Worm (Caenorhabditis elegans): Measurements from ENCODE around the gene clec-255.

The clec-255 gene

DNA sequence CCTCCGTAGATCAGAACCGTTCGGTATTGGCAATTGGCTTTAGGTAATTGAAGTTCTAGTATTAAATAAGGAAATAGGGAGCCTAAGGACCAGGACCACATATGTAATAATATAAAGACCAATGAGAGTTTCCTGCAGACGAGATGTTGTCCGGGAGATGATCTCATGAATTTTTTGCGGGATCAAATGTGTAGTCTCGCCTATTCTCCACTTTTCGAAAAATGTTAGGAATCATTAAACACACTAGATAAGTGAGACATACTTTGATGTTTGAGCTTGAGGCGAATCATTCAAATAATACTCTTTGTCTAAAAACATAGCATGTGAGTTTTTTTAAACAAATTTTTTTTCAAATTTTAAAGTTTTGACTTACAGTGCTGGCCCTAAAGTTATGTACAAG is 17.5 kb downstream of the clec-255 start, which contains the start of gene F11D11.6:
Gene F11D11.6 (minus strand): TSS at position 101 of the 400 bp plus-strand sequence.
- TF ChIP-seq C16A3.4 (tag; optimal IDR thresholded peaks at IDR 0.05) (no peak), lin-15B (tag; optimal IDR thresholded peaks at IDR 0.05) (no peak), unc-30 (tag; optimal IDR thresholded peaks at IDR 0.05) (no peak), dsc-1 (tag; optimal IDR thresholded peaks at IDR 0.05) (no peak), lir-3 (tag; optimal IDR thresholded peaks at IDR 0.05; ENCODE audit: poor library complexity) (no peak), vab-15 (tag; optimal IDR thresholded peaks at IDR 0.05) (no peak), ces-1 (GFP tag; optimal IDR thresholded peaks at IDR 0.05) (no peak), lsy-2 (tag; optimal IDR thresholded peaks at IDR 0.05) (no peak), ceh-88 (GFP tag; IDR thresholded peaks at IDR 0.05) (no peak)

DNA sequence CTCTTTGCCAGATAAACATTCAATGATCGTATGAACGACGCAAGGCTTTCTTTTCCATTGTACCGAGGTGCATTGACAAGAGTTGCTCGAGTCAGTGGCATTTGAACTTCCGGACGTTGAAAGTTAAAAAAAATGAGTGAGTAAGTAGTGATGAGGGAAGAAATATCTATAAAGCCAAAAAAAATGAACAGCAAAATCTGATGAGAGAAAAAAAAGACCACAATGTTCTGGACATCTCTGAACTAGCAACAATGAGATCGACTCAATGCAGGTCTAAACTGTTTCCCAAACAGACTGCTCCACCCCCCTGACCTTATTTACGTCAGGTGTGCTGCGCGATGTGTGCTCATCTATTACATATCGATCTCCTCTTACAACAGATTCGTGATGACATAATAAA is 20.1 kb downstream of the clec-255 start, which contains the start of the genes F11D11.21 and F11D11.12:
Gene F11D11.21 (minus strand): TSS at position 101 of the 400 bp plus-strand sequence.
Gene F11D11.12 (minus strand): TSS at position 238 of the 400 bp plus-strand sequence.
- TF ChIP-seq snu-23 (GFP tag; optimal IDR thresholded peaks at IDR 0.05) (no peak), ces-1 (GFP tag; optimal IDR thresholded peaks at IDR 0.05) (no peak), egl-27 (tag; optimal IDR thresholded peaks at IDR 0.05) (no peak)

DNA sequence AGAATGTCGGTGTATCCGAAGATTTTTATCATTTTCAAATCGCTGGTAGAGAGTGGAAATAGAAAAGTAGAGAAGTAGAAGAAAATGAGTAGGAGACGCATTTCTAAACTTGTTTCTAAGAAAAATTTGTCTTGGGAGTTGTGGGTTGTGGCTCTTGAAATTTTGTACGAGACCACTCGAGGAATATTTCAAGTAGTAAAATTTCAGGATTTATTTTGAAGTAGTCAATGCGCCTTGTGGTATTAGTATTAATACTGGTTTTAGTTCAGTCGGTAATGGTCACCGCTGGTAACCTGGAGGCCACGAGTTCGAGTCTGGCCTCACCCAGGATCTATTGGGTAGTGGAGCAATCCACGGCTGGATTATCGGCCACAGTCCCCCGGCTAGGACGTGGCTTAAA is 21.8 kb downstream of the clec-255 start, which contains the start of gene clec-252:
Gene clec-252 (minus strand): TSS at position 101 of the 400 bp plus-strand sequence.
- TF ChIP-seq hlh-17 (GFP tag; optimal IDR thresholded peaks at IDR 0.05; ENCODE audit: borderline replicate concordance) (no peak), mef-2 (tag; optimal IDR thresholded peaks at IDR 0.05) (no peak), fkh-8 (tag; optimal IDR thresholded peaks at IDR 0.05) (no peak), unc-62 (GFP tag; optimal IDR thresholded peaks at IDR 0.05) (no peak), ceh-82 (tag; optimal IDR thresholded peaks at IDR 0.05) (no peak), ceh-8 (GFP tag; optimal IDR thresholded peaks at IDR 0.05) (no peak), unc-130 (tag; optimal IDR thresholded peaks at IDR 0.05) (no peak), alr-1 (tag; optimal IDR thresholded peaks at IDR 0.05; ENCODE audit: borderline replicate concordance) (no peak), nhr-19 (GFP tag; conservative IDR thresholded peaks at IDR 0.05) (no peak), ceh-63 (GFP tag; optimal IDR thresholded peaks at IDR 0.05) (no peak), elt-3 (tag; optimal IDR thresholded peaks at IDR 0.05) (no peak)

DNA sequence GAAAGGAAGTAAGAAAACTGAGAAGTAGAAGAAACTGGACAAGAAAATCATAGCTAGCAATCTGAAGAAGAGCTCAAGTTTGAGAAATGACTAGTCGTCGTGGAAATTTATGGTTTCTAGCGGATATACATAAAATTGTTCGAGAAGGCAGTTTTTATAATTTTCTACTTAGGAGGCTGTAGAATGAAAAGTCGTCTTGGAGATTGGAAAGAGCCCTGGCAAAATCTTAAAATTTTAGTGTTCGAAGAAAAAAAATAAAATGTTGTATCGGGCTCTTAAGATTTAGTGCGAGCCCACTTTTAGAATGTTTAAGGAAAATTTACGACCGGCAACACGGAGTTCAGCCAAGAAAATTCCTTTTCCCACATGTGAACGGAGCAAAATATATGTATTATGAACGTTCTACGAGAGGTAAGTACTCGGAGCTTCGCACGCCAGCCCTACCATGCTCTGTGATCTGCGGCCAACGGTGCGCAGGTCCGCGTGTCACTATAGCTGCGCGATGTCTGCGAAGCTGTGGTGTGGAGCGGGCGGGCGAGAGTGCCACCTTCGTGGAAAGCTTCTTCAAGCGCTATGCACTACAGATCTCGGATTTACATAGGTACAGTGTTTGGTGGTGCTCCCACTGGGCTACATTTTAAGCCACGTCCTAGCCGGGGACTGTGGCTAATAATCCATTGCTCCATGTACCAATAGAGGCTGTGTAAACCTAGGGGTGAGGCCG is 23.4 kb downstream of the clec-255 start, which contains the start of gene clec-251:
Gene clec-251 (minus strand): TSS at position 51 of the 724 bp plus-strand sequence.
- TF ChIP-seq snpc-4 (tag; optimal IDR thresholded peaks at IDR 0.05) (no peak), aha-1 (tag; optimal IDR thresholded peaks at IDR 0.05) (no peak), nhr-76 (tag; optimal IDR thresholded peaks at IDR 0.05) (no peak), ztf-4 (tag; optimal IDR thresholded peaks at IDR 0.05) (no peak), pqm-1 (tag; optimal IDR thresholded peaks at IDR 0.05) (no peak), nhr-20 (tag; optimal IDR thresholded peaks at IDR 0.05) (no peak), ces-1 (GFP tag; optimal IDR thresholded peaks at IDR 0.05) (no peak), nhr-90 (tag; optimal IDR thresholded peaks at IDR 0.05; ENCODE audit: poor library complexity) (no peak), hpl-2 (GFP tag; optimal IDR thresholded peaks at IDR 0.05) (no peak), nhr-12 (tag; optimal IDR thresholded peaks at IDR 0.05) (no peak), tbx-2 (tag; optimal IDR thresholded peaks at IDR 0.05) (no peak), ceh-8 (GFP tag; optimal IDR thresholded peaks at IDR 0.05) (no peak)

DNA sequence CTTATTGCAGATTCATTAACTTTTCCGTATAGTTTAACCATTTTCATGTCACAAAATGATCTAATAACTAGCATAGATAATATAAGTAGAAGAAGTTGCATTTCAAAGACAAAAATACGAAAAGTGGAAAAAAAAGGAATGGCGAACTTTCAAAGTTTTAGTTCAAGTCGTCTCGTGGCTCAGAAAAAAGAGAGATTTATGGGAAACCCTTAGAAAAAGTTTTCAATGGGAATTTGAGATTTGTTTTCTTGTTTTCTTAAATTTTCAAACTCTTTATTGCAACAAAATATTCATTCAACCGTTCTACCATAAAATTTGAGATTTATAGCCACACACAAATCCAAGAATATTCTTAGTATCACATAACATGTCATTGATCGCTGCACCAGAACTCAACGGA is 28.4 kb downstream of the clec-255 start, which contains the start of gene clec-250:
Gene clec-250 (minus strand): TSS at position 101 of the 400 bp plus-strand sequence.
- TF ChIP-seq pag-3 (tag; optimal IDR thresholded peaks at IDR 0.05; ENCODE audit: borderline replicate concordance, insufficient read depth) (no peak), elt-3 (tag; optimal IDR thresholded peaks at IDR 0.05) (no peak), ceh-82 (tag; optimal IDR thresholded peaks at IDR 0.05) (no peak), F16B12.6 (tag; optimal IDR thresholded peaks at IDR 0.05) (no peak), aly-2 (tag; optimal IDR thresholded peaks at IDR 0.05) (no peak), sox-4 (tag; optimal IDR thresholded peaks at IDR 0.05) (no peak), alr-1 (tag; optimal IDR thresholded peaks at IDR 0.05; ENCODE audit: borderline replicate concordance) (no peak), C16A3.4 (tag; optimal IDR thresholded peaks at IDR 0.05) (no peak), efl-3 (GFP tag; optimal IDR thresholded peaks at IDR 0.05) (no peak), nhr-47 (tag; optimal IDR thresholded peaks at IDR 0.05) (no peak), lsy-2 (tag; optimal IDR thresholded peaks at IDR 0.05) (no peak), mdl-1 (tag; optimal IDR thresholded peaks at IDR 0.05) (no peak), lir-3 (tag; optimal IDR thresholded peaks at IDR 0.05; ENCODE audit: poor library complexity) (no peak), mep-1 (tag; optimal IDR thresholded peaks at IDR 0.05) (no peak)

All from whole organism, L1 larva.